Worm (Caenorhabditis elegans): ENCODE measurements around the gene Y44A6D.1.

ce11 chrV:20783642-20784041, 6.2 kb downstream of the Y44A6D.1 start:
- TF ChIP-seq nfya-1 (tag; optimal IDR thresholded peaks at IDR 0.05) (no peak), ceh-2 (tag; optimal IDR thresholded peaks at IDR 0.05) (no peak), dmd-4 (tag; optimal IDR thresholded peaks at IDR 0.05; ENCODE audit: borderline replicate concordance) (no peak), unc-42 (tag; optimal IDR thresholded peaks at IDR 0.05) (no peak), ceh-18 (tag; optimal IDR thresholded peaks at IDR 0.05) (no peak), ceh-9 (tag; optimal IDR thresholded peaks at IDR 0.05) (no peak), hlh-30 (tag; optimal IDR thresholded peaks at IDR 0.05; ENCODE audit: insufficient read depth) (no peak), fkh-10 (GFP tag; optimal IDR thresholded peaks at IDR 0.05) (no peak)
